Worm (Caenorhabditis elegans): Measurements from ENCODE around the gene F36D4.4.

The F36D4.4 gene

DNA sequence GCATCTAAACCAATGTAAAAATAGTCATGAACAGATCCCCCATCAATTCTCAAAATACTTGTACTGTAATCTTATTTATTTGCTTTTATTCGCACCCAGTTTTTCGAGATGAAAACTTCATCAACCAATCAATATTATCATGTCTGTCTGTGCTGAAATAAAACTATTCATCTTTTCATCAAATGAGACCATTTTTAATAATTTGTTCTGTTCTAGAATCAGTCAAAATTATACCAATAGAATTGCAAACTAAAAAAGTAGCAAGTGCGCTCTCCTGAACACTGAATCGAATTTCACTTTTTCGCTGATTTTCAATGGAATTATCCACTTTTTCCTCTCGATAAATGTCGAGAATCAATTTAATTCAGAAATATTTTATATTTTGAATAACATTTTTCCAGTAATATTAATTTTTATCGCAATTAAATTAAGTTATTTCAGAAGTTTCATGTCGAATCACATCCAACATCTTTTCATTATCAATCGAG, 14.5 kb downstream of the F36D4.4 start, which contains the start of gene trpp-4:
Gene trpp-4 (plus strand): TSS at position 442 of the 488 bp plus-strand sequence.
- TF ChIP-seq C34B4.2 (tag; optimal IDR thresholded peaks at IDR 0.05) (no peak), efl-1 (optimal IDR thresholded peaks at IDR 0.05) (no peak), efl-1 (GFP tag; optimal IDR thresholded peaks at IDR 0.05 in 1 of 2) (no peak), dpl-1 (GFP tag; optimal IDR thresholded peaks at IDR 0.05) (peak in 1 of 3 experiments; percentile 1), blmp-1 (tag; optimal IDR thresholded peaks at IDR 0.05) (peak; percentile 91), lsy-2 (tag; optimal IDR thresholded peaks at IDR 0.05) (peak in 1 of 2 experiments; percentile 3), skn-1 (tag; optimal IDR thresholded peaks at IDR 0.05) (no peak), pqm-1 (tag; optimal IDR thresholded peaks at IDR 0.05) (no peak), nhr-76 (tag; optimal IDR thresholded peaks at IDR 0.05) (no peak), sox-4 (tag; optimal IDR thresholded peaks at IDR 0.05) (no peak)

DNA sequence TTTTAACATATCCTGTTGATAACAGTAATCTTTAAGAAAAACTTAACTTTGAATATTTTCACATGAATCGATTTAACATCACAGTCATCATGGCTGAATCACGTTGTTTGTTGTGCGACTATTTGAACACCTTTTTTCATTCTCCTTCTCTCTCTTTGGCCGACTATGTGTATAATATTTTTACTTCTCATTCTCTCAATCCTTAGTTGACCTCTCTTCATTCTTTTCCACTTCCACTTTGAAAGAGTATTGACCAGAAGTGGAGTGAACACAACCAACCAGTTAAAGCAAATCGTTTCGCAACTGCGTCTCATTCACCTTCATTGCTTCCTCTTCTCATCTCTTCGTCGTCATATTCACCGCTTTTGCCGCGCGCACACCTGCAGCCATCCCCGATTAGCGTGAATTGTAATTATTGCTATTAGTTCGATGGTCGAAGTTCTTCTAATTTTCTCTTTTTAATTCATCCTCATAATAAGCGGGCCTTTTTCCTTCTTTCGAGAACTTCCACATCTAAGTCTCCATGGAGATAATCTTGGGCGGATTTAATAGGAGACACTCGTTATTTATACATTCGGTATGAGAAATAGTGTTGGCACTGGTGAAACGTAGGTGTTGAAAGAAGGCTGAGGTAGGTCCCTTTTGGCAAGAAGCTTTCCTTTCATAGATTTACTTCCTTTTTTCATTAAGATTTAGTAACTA, 19.3 kb downstream of the F36D4.4 start:
- TF ChIP-seq ztf-4 (tag; optimal IDR thresholded peaks at IDR 0.05) (no peak), lin-14 (GFP tag; optimal IDR thresholded peaks at IDR 0.05) (peak; percentile 43), unc-130 (tag; optimal IDR thresholded peaks at IDR 0.05) (no peak), blmp-1 (tag; optimal IDR thresholded peaks at IDR 0.05) (peak; percentile 62), fkh-8 (tag; optimal IDR thresholded peaks at IDR 0.05) (peak; percentile 28), nhr-85 (tag) (peak; percentile 58), C34B4.2 (tag; optimal IDR thresholded peaks at IDR 0.05) (no peak), ces-1 (GFP tag; optimal IDR thresholded peaks at IDR 0.05) (no peak), ama-1 (optimal IDR thresholded peaks at IDR 0.05) (no peak), fkh-10 (GFP tag; optimal IDR thresholded peaks at IDR 0.05) (no peak), nhr-20 (tag; optimal IDR thresholded peaks at IDR 0.05) (no peak), unc-30 (tag; optimal IDR thresholded peaks at IDR 0.05) (no peak), elt-3 (tag; optimal IDR thresholded peaks at IDR 0.05) (no peak), mep-1 (tag; optimal IDR thresholded peaks at IDR 0.05) (no peak), pax-3 (tag; optimal IDR thresholded peaks at IDR 0.05) (no peak), pag-3 (tag; optimal IDR thresholded peaks at IDR 0.05; ENCODE audit: borderline replicate concordance, insufficient read depth) (no peak), Y116A8C.19 (tag; optimal IDR thresholded peaks at IDR 0.05; ENCODE audit: borderline replicate concordance) (no peak), nhr-71 (tag; optimal IDR thresholded peaks at IDR 0.05) (no peak), ceh-90 (tag; optimal IDR thresholded peaks at IDR 0.05) (no peak), hlh-4 (tag; optimal IDR thresholded peaks at IDR 0.05) (no peak), snpc-4 (tag; optimal IDR thresholded peaks at IDR 0.05) (no peak), egl-13 (tag; optimal IDR thresholded peaks at IDR 0.05) (no peak), lir-3 (tag; optimal IDR thresholded peaks at IDR 0.05; ENCODE audit: poor library complexity) (no peak), nhr-76 (tag; optimal IDR thresholded peaks at IDR 0.05) (no peak), dsc-1 (tag; optimal IDR thresholded peaks at IDR 0.05) (peak; percentile 55), xbp-1 (tag; optimal IDR thresholded peaks at IDR 0.05) (no peak), ceh-88 (GFP tag; IDR thresholded peaks at IDR 0.05) (no peak), vab-15 (tag; optimal IDR thresholded peaks at IDR 0.05) (no peak)

- TF ChIP-seq unc-130 (tag; optimal IDR thresholded peaks at IDR 0.05) (no peak), fos-1 (tag; optimal IDR thresholded peaks at IDR 0.05) (no peak), sptf-1 (tag; optimal IDR thresholded peaks at IDR 0.05) (no peak), ama-1 (optimal IDR thresholded peaks at IDR 0.05) (no peak), snu-23 (GFP tag; optimal IDR thresholded peaks at IDR 0.05) (peak; percentile 22), vab-15 (tag; optimal IDR thresholded peaks at IDR 0.05) (no peak), nhr-20 (tag; optimal IDR thresholded peaks at IDR 0.05) (no peak), tbx-2 (tag; optimal IDR thresholded peaks at IDR 0.05) (no peak), pag-3 (tag; optimal IDR thresholded peaks at IDR 0.05; ENCODE audit: borderline replicate concordance, insufficient read depth) (no peak), irx-1 (tag; optimal IDR thresholded peaks at IDR 0.05) (no peak), elt-2 (tag; optimal IDR thresholded peaks at IDR 0.05) (no peak), C04F5.9 (tag; optimal IDR thresholded peaks at IDR 0.05) (no peak), ceh-90 (tag; optimal IDR thresholded peaks at IDR 0.05) (no peak), jun-1 (tag; optimal IDR thresholded peaks at IDR 0.05) (no peak), nhr-19 (GFP tag; conservative IDR thresholded peaks at IDR 0.05) (peak; percentile 36; the same call in 1 of the 2 replicates), isw-1 (GFP tag; IDR thresholded peaks at IDR 0.05) (no peak), C16A3.4 (tag; optimal IDR thresholded peaks at IDR 0.05) (no peak), lin-35 (GFP tag; optimal IDR thresholded peaks at IDR 0.05) (no peak), xbp-1 (tag; optimal IDR thresholded peaks at IDR 0.05) (no peak), efl-3 (GFP tag; optimal IDR thresholded peaks at IDR 0.05) (no peak), ztf-4 (tag; optimal IDR thresholded peaks at IDR 0.05) (no peak), pax-3 (tag; optimal IDR thresholded peaks at IDR 0.05) (no peak), alr-1 (tag; optimal IDR thresholded peaks at IDR 0.05; ENCODE audit: borderline replicate concordance) (no peak), egl-13 (tag; optimal IDR thresholded peaks at IDR 0.05) (no peak)
These were observed 22.5 kb downstream of the F36D4.4 start for ce11 chrV:9391959-9392358.

Data from whole organism, L1 larva.